Worm (Caenorhabditis elegans) whole organism, L2 larva: ENCODE results near the gene gfi-3.
"Not testable (repeated sequence)": the region's sequence is repeated elsewhere in the genome, so short reads cannot be mapped to it uniquely, and the experiment has no call there.

Source experiments
- C34F6.9 ChIP-seq: fragments of 150-350 bp; optimal IDR thresholded peaks from 2 replicates; lab custom pipeline; 2014; ENCODE audit warnings: missing biosample characterization, missing genetic modification characterization
- R02D3.7 ChIP-seq: fragments of 150-350 bp; optimal IDR thresholded peaks from 2 replicates; lab custom pipeline; 2014; ENCODE audit warnings: missing biosample characterization, missing genetic modification characterization
- Y55F3AM.14 ChIP-seq: fragments of 200-800 bp; sonication (Bioruptor generic); optimal IDR thresholded peaks from 2 replicates; lab custom pipeline; 2018; ENCODE audit warnings: mild to moderate bottlenecking, missing genetic modification characterization, missing compliant biosample characterization
- alr-1 ChIP-seq: fragments of 150-350 bp; optimal IDR thresholded peaks from 2 replicates; lab custom pipeline; 2014; ENCODE audit warnings: missing biosample characterization, missing genetic modification characterization
- aly-2 ChIP-seq: fragments of 150-350 bp; optimal IDR thresholded peaks from 2 replicates; lab custom pipeline; 2014; ENCODE audit warnings: missing biosample characterization, missing genetic modification characterization
- ama-1 ChIP-seq: fragments of 150-350 bp; optimal IDR thresholded peaks from 2 replicates; lab custom pipeline; 2018; ENCODE audit warnings: inconsistent platforms
- ceh-16 ChIP-seq: fragments of 150-350 bp; optimal IDR thresholded peaks from 2 replicates; lab custom pipeline; 2014; ENCODE audit warnings: missing biosample characterization, missing genetic modification characterization
- crh-2 ChIP-seq: sonication (generic microtip); optimal IDR thresholded peaks from 2 replicates; lab custom pipeline; 2017; ENCODE audit warnings: missing biosample characterization, missing genetic modification characterization
- dmd-4 ChIP-seq: sonication (generic microtip); optimal IDR thresholded peaks from 2 replicates; lab custom pipeline; 2017; ENCODE audit warnings: missing biosample characterization, missing genetic modification characterization
- elt-3 ChIP-seq: sonication (generic microtip); optimal IDR thresholded peaks from 2 replicates; lab custom pipeline; 2017; ENCODE audit warnings: missing biosample characterization, missing genetic modification characterization
- fos-1 ChIP-seq: fragments of 150-350 bp; optimal IDR thresholded peaks from 2 replicates; lab custom pipeline; 2014; ENCODE audit warnings: missing biosample characterization, missing genetic modification characterization
- lin-11 ChIP-seq: fragments of 150-350 bp; sonication (generic microtip); optimal IDR thresholded peaks from 2 replicates; lab custom pipeline; 2014; ENCODE audit warnings: missing biosample characterization, missing genetic modification characterization, inconsistent platforms, mixed read lengths
- lin-39 ChIP-seq: fragments of 150-350 bp; optimal IDR thresholded peaks from 2 replicates; lab custom pipeline; 2014; ENCODE audit warnings: missing biosample characterization, missing genetic modification reagents, missing genetic modification characterization
- lsy-2 ChIP-seq, 2 experiments: fragments of 150-350 bp in 1 of 2; sonication (generic microtip) in 1 of 2; optimal IDR thresholded peaks; 2 replicates each; lab custom pipeline; 2014 to 2017; ENCODE audit warnings: missing biosample characterization in 2 of 2, missing genetic modification characterization in 2 of 2
- mab-5 ChIP-seq: fragments of 150-350 bp; optimal IDR thresholded peaks from 2 replicates; lab custom pipeline; 2014; ENCODE audit warnings: missing biosample characterization, missing genetic modification characterization
- mdl-1 ChIP-seq, 2 experiments: fragments of 150-350 bp in 1 of 2; sonication (generic microtip) in 1 of 2; optimal IDR thresholded peaks; 2 replicates each; lab custom pipeline; 2017; ENCODE audit warnings: missing biosample characterization in 2 of 2, missing genetic modification characterization in 2 of 2
- nhr-11 ChIP-seq: fragments of 150-350 bp; optimal IDR thresholded peaks from 2 replicates; lab custom pipeline; 2014; ENCODE audit warnings: missing biosample characterization, missing genetic modification characterization
- nhr-12 ChIP-seq: fragments of 150-350 bp; optimal IDR thresholded peaks from 2 replicates; lab custom pipeline; 2014; ENCODE audit warnings: missing biosample characterization, missing genetic modification characterization
- nhr-129 ChIP-seq: fragments of 150-350 bp; optimal IDR thresholded peaks from 2 replicates; lab custom pipeline; 2014; ENCODE audit warnings: missing biosample characterization, missing genetic modification characterization
- nhr-23 ChIP-seq: fragments of 150-350 bp; optimal IDR thresholded peaks from 2 replicates; lab custom pipeline; 2014; ENCODE audit warnings: missing biosample characterization, missing genetic modification reagents, missing genetic modification characterization
- nhr-25 ChIP-seq: fragments of 150-350 bp; sonication (generic microtip); optimal IDR thresholded peaks from 3 replicates; lab custom pipeline; 2014; ENCODE audit warnings: missing biosample characterization, missing genetic modification characterization
- nhr-6 ChIP-seq: fragments of 150-350 bp; optimal IDR thresholded peaks from 2 replicates; lab custom pipeline; 2014; ENCODE audit warnings: missing biosample characterization, missing genetic modification characterization
- nhr-77 ChIP-seq: fragments of 150-350 bp; optimal IDR thresholded peaks from 2 replicates; lab custom pipeline; 2014; ENCODE audit warnings: missing biosample characterization, missing genetic modification characterization
- peb-1 ChIP-seq: fragments of 150-350 bp; optimal IDR thresholded peaks from 2 replicates; lab custom pipeline; 2014; ENCODE audit warnings: missing biosample characterization, missing genetic modification characterization
- sem-4 ChIP-seq: fragments of 150-350 bp; optimal IDR thresholded peaks from 2 replicates; lab custom pipeline; 2014; ENCODE audit warnings: missing biosample characterization, missing genetic modification reagents, missing genetic modification characterization
- skn-1 ChIP-seq: sonication (generic microtip); optimal IDR thresholded peaks from 2 replicates; lab custom pipeline; 2017; ENCODE audit warnings: missing biosample characterization, missing genetic modification characterization
- sma-3 ChIP-seq: sonication (generic microtip); optimal IDR thresholded peaks from 2 replicates; lab custom pipeline; 2016; ENCODE audit warnings: missing genetic modification reagents, missing genetic modification characterization, missing compliant biosample characterization
- sma-9 ChIP-seq, 2 experiments: fragments of 150-350 bp in 1 of 2; sonication (generic microtip) in 1 of 2; optimal IDR thresholded peaks; 2 replicates each; lab custom pipeline; 2014 to 2016; ENCODE audit warnings: missing genetic modification characterization in 2 of 2, mild to moderate bottlenecking in 1 of 2, missing biosample characterization in 1 of 2, missing compliant biosample characterization in 1 of 2, missing genetic modification reagents in 1 of 2, moderate library complexity in 1 of 2
- snpc-4 ChIP-seq: fragments of 150-350 bp; optimal IDR thresholded peaks from 2 replicates; lab custom pipeline; 2014; ENCODE audit warnings: missing biosample characterization, missing genetic modification characterization
- unc-55 ChIP-seq: fragments of 150-350 bp; sonication (generic microtip); optimal IDR thresholded peaks from 3 replicates; lab custom pipeline; 2014; ENCODE audit warnings: missing biosample characterization, missing genetic modification reagents, missing genetic modification characterization
- unc-62 ChIP-seq: fragments of 150-350 bp; optimal IDR thresholded peaks from 2 replicates; lab custom pipeline; 2014; ENCODE audit warnings: missing biosample characterization, missing genetic modification reagents, missing genetic modification characterization
- zag-1 ChIP-seq: fragments of 150-350 bp; optimal IDR thresholded peaks from 2 replicates; lab custom pipeline; 2014; ENCODE audit warnings: missing biosample characterization, missing genetic modification characterization
- ztf-1 ChIP-seq: fragments of 200-800 bp; sonication (Bioruptor generic); conservative IDR thresholded peaks from 2 replicates; pipeline ENCODE4 v1.3.6; 2022; ENCODE audit warnings: missing genetic modification characterization, missing compliant biosample characterization
- ztf-4 ChIP-seq: fragments of 150-350 bp; optimal IDR thresholded peaks from 2 replicates; lab custom pipeline; 2014; ENCODE audit warnings: missing biosample characterization, missing genetic modification characterization

gfi-3 gene

DNA sequence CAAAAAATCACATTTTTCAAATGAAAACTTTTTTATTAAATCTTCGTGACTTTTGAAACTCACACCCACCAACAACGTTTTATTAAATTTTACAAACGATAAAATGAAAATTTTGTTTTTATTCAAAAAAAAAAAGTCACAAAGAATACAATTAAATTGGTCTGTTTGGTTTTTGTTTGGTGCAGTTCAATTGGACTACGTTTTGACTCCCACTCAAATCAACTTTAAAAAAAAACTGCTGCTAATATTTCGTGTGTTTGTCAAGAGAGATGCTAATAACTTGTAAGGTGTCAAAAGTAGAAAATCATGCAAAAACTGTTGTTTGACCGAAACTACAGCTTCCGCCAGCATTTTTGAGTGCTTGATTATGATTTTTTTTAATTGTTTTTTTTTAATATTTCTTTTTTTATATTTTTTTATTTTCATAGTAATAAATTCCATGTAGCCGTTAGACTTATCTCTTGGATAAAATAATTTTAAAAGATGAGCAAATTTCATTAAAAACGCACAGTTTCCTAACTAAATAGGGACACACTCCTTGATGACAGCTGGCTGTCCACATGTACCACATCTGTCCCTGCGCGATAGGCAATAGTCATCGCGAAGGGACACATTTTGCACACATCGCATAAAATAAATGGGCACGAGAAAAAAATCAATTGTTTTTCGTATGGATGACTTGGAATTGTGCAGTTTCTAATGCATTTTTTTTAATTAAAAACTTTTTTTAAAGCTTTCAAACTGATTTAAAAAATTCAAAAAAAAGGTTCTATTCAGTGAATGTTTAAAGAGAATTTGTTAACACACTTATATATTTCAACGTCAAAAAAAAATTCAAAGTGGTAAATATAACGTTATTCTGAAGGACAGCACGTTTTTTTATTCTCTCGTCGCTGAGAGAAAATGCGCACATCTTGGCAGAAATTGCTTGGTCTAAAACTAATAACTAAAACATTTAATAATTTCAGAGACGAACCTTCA, 45.2 kb downstream of the gfi-3 start (continued):
- TF ChIP-seq ceh-16 (tag; lab: Kevin White, UChicago) (peak; percentile 97), zag-1 (tag; lab: Kevin White, UChicago) (peak; percentile 99), elt-3 (tag; lab: Kevin White, UChicago) (peak; percentile 91), mdl-1 (tag; optimal IDR thresholded peaks at IDR 0.05; lab: Kevin White, UChicago) (peak; percentile 96 to 97), R02D3.7 (tag; lab: Kevin White, UChicago) (peak; percentile 83), aly-2 (tag; lab: Kevin White, UChicago) (peak; percentile 97)
- TF ChIP-seq, all 48 proteins: peak for 43

ce11 chrX:14527559-14527958, 47.2 kb downstream of the gfi-3 start, which contains the start of gene nspc-18:
TSS of gene nspc-18 (minus strand) at chrX:14527659.
- TF ChIP-seq aly-2 (tag; lab: Kevin White, UChicago), result no peak
- TF ChIP-seq nhr-77, result no peak
- no peak for TF ChIP-seq ceh-16 (tag; lab: Kevin White, UChicago)
- TF ChIP-seq mdl-1 (tag; optimal IDR thresholded peaks at IDR 0.05; lab: Kevin White, UChicago), result no peak
- TF ChIP-seq nhr-6, result no peak
- no peak for TF ChIP-seq ztf-4 (tag; lab: Kevin White, UChicago)
- no peak for TF ChIP-seq zag-1 (tag; lab: Kevin White, UChicago)
- TF ChIP-seq nhr-23 (tag; lab: Kevin White, UChicago), result no peak
- TF ChIP-seq peb-1 (tag; lab: Kevin White, UChicago), result no peak
- no peak for TF ChIP-seq ztf-1 (GFP tag; lab: Robert Waterston, UW)
- no peak for TF ChIP-seq sem-4 (tag; lab: Kevin White, UChicago)
- TF ChIP-seq snpc-4 (tag; lab: Kevin White, UChicago), result no peak
- TF ChIP-seq sma-3 (GFP tag; lab: Kevin White, UChicago), result no peak
- TF ChIP-seq lin-39, result no peak
- TF ChIP-seq Y55F3AM.14 (GFP tag; lab: Kevin White, UChicago), result no peak

DNA sequence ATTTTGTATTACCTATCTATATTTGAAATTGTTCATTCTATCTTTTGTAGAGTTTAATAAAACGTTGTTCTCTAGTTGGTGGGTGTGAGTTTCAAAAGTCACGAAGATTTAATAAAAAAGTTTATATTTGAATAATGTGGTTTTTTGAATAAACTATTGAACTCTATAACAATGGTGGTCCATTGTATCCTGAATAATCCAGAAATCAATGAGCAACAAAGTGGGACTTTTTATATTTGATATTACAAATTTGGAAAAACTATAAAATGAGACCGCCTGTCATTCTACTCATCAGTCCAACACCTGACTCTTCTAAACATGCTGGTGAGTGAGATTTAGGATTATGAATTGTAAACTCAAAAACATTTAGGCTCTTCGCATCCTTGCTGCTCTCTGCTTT, 48.0 kb downstream of the gfi-3 start, which contains the start of gene nspc-19:
Gene nspc-19, plus strand, starts transcription at position 301 of the 400 bp plus-strand sequence.
- not testable (repeated sequence) for TF ChIP-seq sma-3 (GFP tag; lab: Kevin White, UChicago); nhr-129; fos-1 (tag; lab: Kevin White, UChicago)

- TF ChIP-seq sma-3 (GFP tag; lab: Kevin White, UChicago), result no peak
- TF ChIP-seq nhr-25 (tag; lab: Kevin White, UChicago), result no peak
- TF ChIP-seq nhr-23 (tag; lab: Kevin White, UChicago), result no peak
- TF ChIP-seq nhr-11 (tag; lab: Kevin White, UChicago), result no peak
- TF ChIP-seq C34F6.9 (tag; lab: Kevin White, UChicago), result no peak
- no peak for TF ChIP-seq R02D3.7 (tag; lab: Kevin White, UChicago)
- no peak for TF ChIP-seq nhr-12 (tag; lab: Kevin White, UChicago)
- no peak for TF ChIP-seq skn-1 (tag; lab: Kevin White, UChicago)
- TF ChIP-seq ztf-4 (tag; lab: Kevin White, UChicago), result no peak
- TF ChIP-seq alr-1, result no peak
- no peak for TF ChIP-seq ceh-16 (tag; lab: Kevin White, UChicago)
- no peak for TF ChIP-seq mab-5 (tag; lab: Kevin White, UChicago)
- TF ChIP-seq elt-3 (tag; lab: Kevin White, UChicago), result no peak
- no peak for TF ChIP-seq dmd-4 (tag; lab: Kevin White, UChicago)
- TF ChIP-seq, all 48 proteins: peak for 0
Measured at ce11 chrX:14530107-14530506, 49.7 kb downstream of the gfi-3 start, which contains the start of gene nspc-20. TSS of gene nspc-20 (minus strand) at chrX:14530207.

ce11 chrX:14534117-14534516, 53.7 kb downstream of the gfi-3 start, which contains the start of gene T24C2.5:
TSS of gene T24C2.5 (plus strand) at chrX:14534417.
- no peak for TF ChIP-seq unc-62 (GFP tag; lab: Kevin White, UChicago)
- TF ChIP-seq sma-9 (GFP tag; optimal IDR thresholded peaks at IDR 0.05; lab: Kevin White, UChicago), result no peak
- TF ChIP-seq sma-9 (tag; optimal IDR thresholded peaks at IDR 0.05; lab: Kevin White, UChicago), result no peak
- no peak for TF ChIP-seq unc-55 (GFP tag; lab: Kevin White, UChicago)
- no peak for TF ChIP-seq R02D3.7 (tag; lab: Kevin White, UChicago)
- no peak for TF ChIP-seq crh-2
- no peak for TF ChIP-seq ama-1 (lab: Kevin White, UChicago)
- no peak for TF ChIP-seq nhr-129
- TF ChIP-seq alr-1, result no peak
- no peak for TF ChIP-seq nhr-12 (tag; lab: Kevin White, UChicago)
- TF ChIP-seq lin-11, result no peak
- no peak for TF ChIP-seq Y55F3AM.14 (GFP tag; lab: Kevin White, UChicago)
- no peak for TF ChIP-seq lsy-2 (tag; optimal IDR thresholded peaks at IDR 0.05; lab: Kevin White, UChicago)
- TF ChIP-seq fos-1 (tag; lab: Kevin White, UChicago), result no peak
